Worm (Caenorhabditis elegans) whole organism, early embryonic: ENCODE results near the gene K02D10.3.

Source experiments
- B0310.2 ChIP-seq: sonication (generic microtip); optimal IDR thresholded peaks from 2 replicates; lab custom pipeline; 2016; ENCODE audit warnings: mild to moderate bottlenecking, missing genetic modification characterization, missing compliant biosample characterization
- F13C5.2 ChIP-seq: sonication (generic microtip); optimal IDR thresholded peaks from 2 replicates; lab custom pipeline; 2017; ENCODE audit warnings: mild to moderate bottlenecking, missing genetic modification characterization, inconsistent platforms, missing compliant biosample characterization
- aly-1 ChIP-seq: sonication (generic microtip); optimal IDR thresholded peaks from 2 replicates; lab custom pipeline; 2016; ENCODE audit warnings: missing genetic modification characterization, missing compliant biosample characterization
- ama-1 ChIP-seq: fragments of 150-350 bp; optimal IDR thresholded peaks from 2 replicates; lab custom pipeline; 2014
- ceh-13 ChIP-seq: fragments of 200-800 bp; sonication (Bioruptor generic); optimal IDR thresholded peaks from 2 replicates; lab custom pipeline; 2018; ENCODE audit warnings: mild to moderate bottlenecking, missing genetic modification characterization, missing compliant biosample characterization
- ceh-36 ChIP-seq: sonication (generic microtip); optimal IDR thresholded peaks from 2 replicates; lab custom pipeline; 2016; ENCODE audit warnings: missing genetic modification characterization, inconsistent platforms, missing compliant biosample characterization
- ets-7 ChIP-seq: sonication (generic microtip); optimal IDR thresholded peaks from 2 replicates; lab custom pipeline; 2016; ENCODE audit warnings: missing genotype, missing genetic modification characterization, missing compliant biosample characterization
- flt-1 ChIP-seq: fragments of 200-800 bp; sonication (Bioruptor generic); IDR thresholded peaks from 2 replicates; pipeline ENCODE4 v1.3.6; 2022; ENCODE audit warnings: missing genetic modification characterization, missing compliant biosample characterization
- hmbx-1 ChIP-seq: sonication (generic microtip); optimal IDR thresholded peaks from 2 replicates; lab custom pipeline; 2016; ENCODE audit warnings: mild to moderate bottlenecking, missing genetic modification characterization, missing compliant biosample characterization
- hmg-4 ChIP-seq: fragments of 200-800 bp; sonication (Bioruptor generic); optimal IDR thresholded peaks from 2 replicates; lab custom pipeline; 2018; ENCODE audit warnings: mild to moderate bottlenecking, missing genetic modification characterization, missing compliant biosample characterization
- hnd-1 ChIP-seq: sonication (generic microtip); optimal IDR thresholded peaks from 2 replicates; lab custom pipeline; 2016; ENCODE audit warnings: missing genetic modification characterization, missing compliant biosample characterization
- pes-1 ChIP-seq: fragments of 200-800 bp; sonication (Bioruptor generic); IDR thresholded peaks from 2 replicates; pipeline ENCODE4 v1.3.6; 2022; ENCODE audit warnings: missing genetic modification reagents, missing genetic modification characterization, missing compliant biosample characterization
- scrt-1 ChIP-seq: fragments of 200-800 bp; sonication (Bioruptor generic); IDR thresholded peaks from 2 replicates; pipeline ENCODE4 v1.3.6; 2022; ENCODE audit warnings: missing genetic modification characterization, missing compliant biosample characterization
- sea-1 ChIP-seq: fragments of 200-800 bp; sonication (Bioruptor generic); conservative IDR thresholded peaks from 2 replicates; pipeline ENCODE4 v1.3.6; 2022; ENCODE audit warnings: missing genetic modification characterization, missing compliant biosample characterization
- tbx-11 ChIP-seq: fragments of 200-800 bp; sonication (Bioruptor generic); IDR thresholded peaks from 2 replicates; pipeline ENCODE4 v1.3.6; 2022; ENCODE audit warnings: missing genetic modification characterization, missing compliant biosample characterization
- tbx-37 ChIP-seq: fragments of 200-800 bp; sonication (Bioruptor generic); conservative IDR thresholded peaks from 2 replicates; pipeline ENCODE4 v1.3.6; 2022; ENCODE audit warnings: missing genetic modification reagents, missing genetic modification characterization, missing compliant biosample characterization
- tra-4 ChIP-seq: sonication (generic microtip); optimal IDR thresholded peaks from 2 replicates; lab custom pipeline; 2017; ENCODE audit warnings: missing genetic modification characterization, missing compliant biosample characterization

The K02D10.3 gene

DNA sequence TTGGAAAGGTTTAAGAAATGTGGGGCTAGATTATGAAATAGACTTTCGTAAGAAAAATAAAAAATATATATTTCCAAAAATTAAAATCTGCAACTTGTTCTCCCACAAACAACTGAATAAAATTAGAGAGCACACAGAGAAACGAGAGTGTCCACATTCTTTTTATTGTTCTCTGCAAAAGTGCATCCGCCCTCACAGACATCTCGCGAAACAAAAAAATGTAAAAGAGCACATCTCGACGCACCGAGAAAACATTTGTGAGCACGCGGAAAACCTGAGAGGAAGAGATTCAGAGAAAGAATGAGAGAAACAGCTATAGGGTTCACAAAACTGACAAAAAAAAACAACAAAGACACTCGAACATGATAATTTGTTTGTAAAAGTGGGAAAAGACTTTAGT is 10.3 kb upstream of the K02D10.3 start:
- TF ChIP-seq pes-1 (GFP tag; lab: Robert Waterston, UW) = no peak

DNA sequence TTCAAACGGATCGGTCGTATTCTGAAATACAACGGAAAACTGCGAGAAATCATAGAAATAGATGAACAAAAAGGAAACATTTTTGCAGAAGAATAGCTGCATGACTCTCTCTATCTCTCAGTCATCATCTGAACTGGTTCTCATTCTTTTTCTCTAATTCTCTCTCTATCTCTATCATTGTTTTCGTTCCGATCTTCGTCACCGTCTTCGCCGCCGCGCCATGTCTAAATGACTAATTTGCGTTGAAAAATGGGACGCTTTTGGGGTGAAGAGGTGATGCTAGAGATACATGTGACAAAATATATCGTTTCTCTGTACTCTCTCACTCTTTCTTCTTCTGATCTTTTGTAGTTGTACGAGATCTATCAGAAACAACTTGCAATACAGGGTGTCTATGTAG is 8.7 kb upstream of the K02D10.3 start:
- TF ChIP-seq ceh-36 (no peak), ets-7 (tag; lab: Kevin White, UChicago) (no peak), hnd-1 (no peak), ceh-13 (GFP tag; lab: Kevin White, UChicago) (no peak), tbx-11 (GFP tag; lab: Robert Waterston, UW) (no peak), ama-1 (lab: Kevin White, UChicago) (no peak), hmbx-1 (no peak), hmg-4 (GFP tag; lab: Kevin White, UChicago) (no peak), sea-1 (no peak), tra-4 (tag; lab: Kevin White, UChicago) (no peak), scrt-1 (no peak), aly-1 (tag; lab: Kevin White, UChicago) (no peak), flt-1 (no peak), B0310.2 (tag; lab: Kevin White, UChicago) (no peak), pes-1 (GFP tag; lab: Robert Waterston, UW) (no peak), F13C5.2 (tag; lab: Kevin White, UChicago) (no peak)

DNA sequence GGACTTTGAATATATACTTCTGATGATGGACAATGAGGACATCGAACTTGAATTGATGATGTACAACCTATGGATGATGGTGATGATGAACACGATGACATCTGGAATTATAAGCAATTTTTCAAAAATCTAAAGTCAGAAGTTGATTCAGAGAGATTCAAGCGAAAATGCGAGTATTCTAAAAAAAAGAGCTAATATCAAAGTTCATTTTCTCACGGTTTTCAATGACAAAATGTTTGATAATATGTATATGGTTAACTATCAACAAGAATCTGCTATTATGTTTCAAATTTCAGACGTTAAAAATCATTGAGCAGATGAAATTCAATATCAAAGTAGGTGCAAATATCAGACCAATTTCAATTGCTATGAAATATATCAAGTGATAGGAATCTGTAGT is 8.2 kb upstream of the K02D10.3 start, which contains the start of gene K02D10.4:
Gene K02D10.4, minus strand, starts transcription at position 101 of the 400 bp plus-strand sequence.
- TF ChIP-seq tbx-11 (GFP tag; lab: Robert Waterston, UW) (no peak), ceh-13 (GFP tag; lab: Kevin White, UChicago) (no peak), scrt-1 (no peak), sea-1 (no peak)

DNA sequence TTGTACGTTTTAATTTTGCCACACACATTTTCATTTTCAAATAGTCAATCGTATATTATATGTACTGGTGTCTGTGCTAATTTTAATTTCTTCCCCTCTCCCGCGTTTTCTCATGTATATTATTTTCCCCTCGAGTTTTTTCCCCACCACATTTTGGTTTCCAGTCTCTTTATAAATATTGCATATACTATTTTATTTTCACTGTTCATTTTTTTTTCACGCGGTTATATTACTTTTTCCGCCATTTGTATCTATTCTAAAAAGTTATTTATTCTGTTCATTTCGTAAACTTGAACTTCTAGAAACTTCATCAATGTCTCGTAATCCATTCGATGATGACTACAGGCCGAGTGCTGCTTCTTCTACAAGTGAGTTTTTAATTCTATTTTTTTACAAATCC is 4.2 kb upstream of the K02D10.3 start, which contains the start of gene snap-29:
Gene snap-29, plus strand, starts transcription at position 301 of the 400 bp plus-strand sequence.
- no peak for TF ChIP-seq ceh-13 (GFP tag; lab: Kevin White, UChicago)
- no peak for TF ChIP-seq flt-1
- no peak for TF ChIP-seq hnd-1
- TF ChIP-seq ets-7 (tag; lab: Kevin White, UChicago) = no peak
- TF ChIP-seq aly-1 (tag; lab: Kevin White, UChicago) = no peak
- no peak for TF ChIP-seq B0310.2 (tag; lab: Kevin White, UChicago)
- no peak for TF ChIP-seq ceh-36

DNA sequence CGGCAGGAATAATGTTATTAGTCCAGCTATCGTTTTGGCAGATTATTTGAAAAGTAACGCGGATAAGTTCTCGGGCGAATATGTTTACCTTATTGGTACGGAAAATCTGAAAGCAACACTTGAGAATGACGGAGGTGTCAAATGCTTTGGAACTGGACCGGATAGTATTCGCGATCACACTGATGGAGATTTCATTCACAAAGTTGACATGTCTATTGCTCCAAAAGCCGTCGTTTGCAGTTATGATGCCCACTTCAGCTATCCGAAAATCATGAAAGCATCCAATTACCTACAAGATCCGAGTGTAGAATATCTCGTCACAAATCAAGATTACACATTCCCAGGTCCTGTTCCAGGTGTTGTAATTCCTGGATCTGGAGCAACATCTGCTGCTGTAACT is 1.6 kb upstream of the K02D10.3 start:
- no peak for TF ChIP-seq hmg-4 (GFP tag; lab: Kevin White, UChicago)
- no peak for TF ChIP-seq ceh-13 (GFP tag; lab: Kevin White, UChicago)
- TF ChIP-seq ceh-36 = no peak
- no peak for TF ChIP-seq flt-1
- TF ChIP-seq F13C5.2 (tag; lab: Kevin White, UChicago) = no peak
- TF ChIP-seq scrt-1 = no peak
- TF ChIP-seq ets-7 (tag; lab: Kevin White, UChicago) = no peak

DNA sequence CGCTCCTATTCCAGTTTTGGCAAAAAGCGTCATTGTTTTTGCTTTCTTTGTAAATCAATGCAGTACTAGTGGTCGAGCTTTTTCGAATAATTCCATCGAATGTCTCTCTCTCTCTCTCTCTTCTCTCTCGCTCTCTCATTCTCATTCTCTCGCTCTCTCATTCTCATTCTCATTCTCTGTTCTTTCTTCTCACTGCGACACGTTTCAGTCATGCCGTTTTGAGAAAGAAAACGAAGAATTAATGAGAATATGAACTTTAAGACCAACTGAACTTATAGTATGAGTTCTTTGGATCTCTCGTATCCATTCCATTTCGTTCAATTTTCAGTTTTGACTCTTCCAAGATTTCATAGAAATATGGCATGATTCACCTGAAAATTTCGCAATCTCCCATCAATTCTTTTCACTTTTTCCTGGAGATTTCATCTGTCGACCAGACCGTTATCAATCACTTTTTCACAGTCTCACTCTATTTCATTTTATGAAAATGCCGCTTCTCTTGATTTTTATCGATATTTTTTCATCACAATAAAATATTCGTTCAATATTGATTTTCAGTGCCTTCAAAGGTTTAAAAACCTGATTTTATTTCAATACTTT is 777 bp upstream of the K02D10.3 start:
- TF ChIP-seq ets-7 (tag; lab: Kevin White, UChicago) (no peak), ama-1 (lab: Kevin White, UChicago) (no peak), tbx-37 (GFP tag; lab: Robert Waterston, UW) (no peak), tra-4 (tag; lab: Kevin White, UChicago) (no peak), aly-1 (tag; lab: Kevin White, UChicago) (no peak), hmbx-1 (no peak), scrt-1 (no peak), flt-1 (no peak), hmg-4 (GFP tag; lab: Kevin White, UChicago) (no peak), tbx-11 (GFP tag; lab: Robert Waterston, UW) (no peak), B0310.2 (tag; lab: Kevin White, UChicago) (no peak), hnd-1 (no peak), ceh-36 (no peak), F13C5.2 (tag; lab: Kevin White, UChicago) (no peak)

DNA sequence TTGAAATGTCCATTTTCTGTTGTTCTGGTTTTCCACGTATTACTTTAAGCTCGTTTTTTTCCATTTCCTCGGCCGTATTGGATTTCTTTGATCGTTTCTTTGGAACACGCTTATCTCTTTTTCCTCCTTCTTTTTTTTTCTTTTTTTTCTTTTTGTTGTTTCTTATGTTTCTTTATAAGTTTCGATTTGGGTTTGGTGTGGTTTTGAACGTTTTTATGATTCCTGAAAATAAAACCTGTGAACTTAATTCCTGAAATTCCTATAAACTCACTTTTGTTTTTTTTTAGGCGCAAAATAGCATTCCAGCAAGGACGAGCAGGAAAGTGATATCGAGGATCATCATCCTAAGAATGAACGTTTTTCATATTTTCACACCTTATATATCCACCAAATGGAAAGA is 589 bp downstream of the K02D10.3 start, which contains the start of gene K02D10.2:
Gene K02D10.2, minus strand, starts transcription at position 101 of the 400 bp plus-strand sequence.
- TF ChIP-seq sea-1 (no peak), hmg-4 (GFP tag; lab: Kevin White, UChicago) (no peak), hmbx-1 (no peak), B0310.2 (tag; lab: Kevin White, UChicago) (no peak), pes-1 (GFP tag; lab: Robert Waterston, UW) (no peak), ceh-13 (GFP tag; lab: Kevin White, UChicago) (no peak), aly-1 (tag; lab: Kevin White, UChicago) (no peak), tbx-37 (GFP tag; lab: Robert Waterston, UW) (no peak), hnd-1 (no peak), ama-1 (lab: Kevin White, UChicago) (no peak), scrt-1 (no peak), tra-4 (tag; lab: Kevin White, UChicago) (no peak), F13C5.2 (tag; lab: Kevin White, UChicago) (no peak), ets-7 (tag; lab: Kevin White, UChicago) (no peak), flt-1 (no peak), ceh-36 (no peak), tbx-11 (GFP tag; lab: Robert Waterston, UW) (no peak)

DNA sequence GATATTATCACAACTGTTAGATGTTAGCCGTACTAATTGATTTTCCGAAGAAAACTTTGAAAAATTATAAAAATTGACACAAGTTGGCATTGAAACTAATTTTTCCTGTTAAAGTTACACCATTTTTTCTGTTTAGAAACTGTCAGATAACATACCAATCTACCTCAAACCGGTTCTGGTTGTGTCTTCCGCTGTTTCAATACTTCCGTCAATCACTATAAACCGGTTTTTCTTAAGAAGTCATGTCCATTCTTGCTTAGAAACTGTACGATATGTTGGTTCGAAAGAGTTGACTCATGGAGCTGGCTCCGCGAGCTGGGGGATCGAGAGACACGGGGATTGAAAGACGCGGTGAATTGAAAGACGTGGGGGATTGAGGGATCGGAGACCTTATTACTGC is 1.5 kb downstream of the K02D10.3 start:
- TF ChIP-seq tbx-11 (GFP tag; lab: Robert Waterston, UW) (no peak), flt-1 (no peak), hnd-1 (no peak), ceh-36 (no peak), scrt-1 (no peak), ceh-13 (GFP tag; lab: Kevin White, UChicago) (no peak), sea-1 (no peak), tbx-37 (GFP tag; lab: Robert Waterston, UW) (no peak), aly-1 (tag; lab: Kevin White, UChicago) (no peak), pes-1 (GFP tag; lab: Robert Waterston, UW) (no peak), hmbx-1 (no peak), tra-4 (tag; lab: Kevin White, UChicago) (no peak)
